Fruit fly (Drosophila melanogaster): Measurements from ENCODE around the gene CG6503.
A peak's percentile ranks its signal among the peaks of the same experiment; 100 is the strongest.

Gene CG6503

DNA sequence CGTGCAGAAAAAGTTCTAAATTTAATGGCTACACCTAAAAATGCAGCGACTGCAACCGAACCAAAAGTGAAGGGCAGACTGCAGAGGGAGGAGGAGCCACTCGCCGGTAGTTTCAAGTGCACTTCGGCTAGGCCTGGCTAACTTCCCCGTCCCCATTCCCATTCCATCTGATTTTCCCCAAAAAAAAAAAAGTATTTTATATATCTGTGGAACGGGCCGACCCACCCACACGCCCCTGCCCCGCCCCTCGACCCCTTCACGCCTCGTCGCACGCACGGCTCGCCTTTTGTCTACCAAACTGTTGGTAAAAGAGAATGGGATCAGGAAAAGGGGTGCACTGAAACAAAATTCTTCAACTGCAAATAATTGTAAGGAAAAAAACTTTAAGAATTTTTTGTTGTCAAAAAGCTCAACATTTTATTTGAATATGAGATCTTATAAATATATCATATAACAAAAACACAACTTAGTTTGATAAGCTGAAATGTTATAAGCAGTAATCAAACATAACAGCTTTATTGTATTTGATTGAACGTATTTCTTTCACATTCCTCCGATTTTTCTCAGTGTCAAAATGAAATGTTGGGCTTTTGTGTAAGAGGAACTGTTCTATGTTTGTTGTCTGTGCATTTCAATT, 19.1 kb upstream of the CG6503 start (continued):
- TF ChIP-seq fru (optimal IDR thresholded peaks at IDR 0.05), result no peak
- 0 out of 2 replicates have a peak, but pooled peaks have one; percentile 26 for TF ChIP-seq onecut (GFP tag; IDR thresholded peaks at IDR 0.05)
- no peak for TF ChIP-seq ham (GFP tag; IDR thresholded peaks at IDR 0.05)
- no peak for TF ChIP-seq Mad (GFP tag; optimal IDR thresholded peaks at IDR 0.05)
- no peak for TF ChIP-seq yki (optimal IDR thresholded peaks at IDR 0.05)
- TF ChIP-seq YL-1 (GFP tag; optimal IDR thresholded peaks at IDR 0.05), result no peak
- peak; percentile 56 for TF ChIP-seq Abd-B (GFP tag; optimal IDR thresholded peaks at IDR 0.05)
- TF ChIP-seq usp (GFP tag; optimal IDR thresholded peaks at IDR 0.05), result no peak
- peak; percentile 24 for TF ChIP-seq kah (GFP tag; optimal IDR thresholded peaks at IDR 0.05)
- peak; percentile 40 for TF ChIP-seq CG8359 (GFP tag; optimal IDR thresholded peaks at IDR 0.05; ENCODE audit: borderline replicate concordance)
- TF ChIP-seq CG4820 (GFP tag; optimal IDR thresholded peaks at IDR 0.05), result no peak
- no peak for TF ChIP-seq odd (GFP tag; optimal IDR thresholded peaks at IDR 0.05)
- TF ChIP-seq HLHmδ (GFP tag; optimal IDR thresholded peaks at IDR 0.05), result no peak
- no peak for TF ChIP-seq cg (GFP tag; optimal IDR thresholded peaks at IDR 0.05)
- no peak for TF ChIP-seq btn (GFP tag; optimal IDR thresholded peaks at IDR 0.05)
- peak; percentile 67 for TF ChIP-seq CG10267 (tag; optimal IDR thresholded peaks at IDR 0.05)
- peak; percentile 40 for TF ChIP-seq CG18764 (GFP tag; optimal IDR thresholded peaks at IDR 0.05)
- no peak for TF ChIP-seq stwl (tag; optimal IDR thresholded peaks at IDR 0.05)
- peak; percentile 59 for TF ChIP-seq bcd (GFP tag; optimal IDR thresholded peaks at IDR 0.05)
- TF ChIP-seq BEAF-32 (GFP tag; optimal IDR thresholded peaks at IDR 0.05), result no peak
- TF ChIP-seq CG8478 (optimal IDR thresholded peaks at IDR 0.05), result no peak
- TF ChIP-seq HmgD (GFP tag; optimal IDR thresholded peaks at IDR 0.05), result no peak
- TF ChIP-seq sim (GFP tag; IDR thresholded peaks at IDR 0.05), result 0 out of 2 replicates have a peak, but pooled peaks have one; percentile 27
- TF ChIP-seq HLH54F (GFP tag; optimal IDR thresholded peaks at IDR 0.05), result no peak
- peak; percentile 18 for TF ChIP-seq CG15269 (tag; optimal IDR thresholded peaks at IDR 0.05)
- no peak for TF ChIP-seq rib (GFP tag; IDR thresholded peaks at IDR 0.05)
- peak; percentile 0 for TF ChIP-seq CG1602 (GFP tag; optimal IDR thresholded peaks at IDR 0.05)
- TF ChIP-seq CG31441 (GFP tag; IDR thresholded peaks at IDR 0.05), result peak; percentile 87
- TF ChIP-seq zf30C (GFP tag; optimal IDR thresholded peaks at IDR 0.05), result no peak
- no peak for TF ChIP-seq fd64A (GFP tag; optimal IDR thresholded peaks at IDR 0.05)
- no peak for TF ChIP-seq CG2116 (GFP tag; optimal IDR thresholded peaks at IDR 0.05)
- no peak for TF ChIP-seq CG31224 (GFP tag; IDR thresholded peaks at IDR 0.05)
- no peak for TF ChIP-seq Kr (GFP tag; optimal IDR thresholded peaks at IDR 0.05)

DNA sequence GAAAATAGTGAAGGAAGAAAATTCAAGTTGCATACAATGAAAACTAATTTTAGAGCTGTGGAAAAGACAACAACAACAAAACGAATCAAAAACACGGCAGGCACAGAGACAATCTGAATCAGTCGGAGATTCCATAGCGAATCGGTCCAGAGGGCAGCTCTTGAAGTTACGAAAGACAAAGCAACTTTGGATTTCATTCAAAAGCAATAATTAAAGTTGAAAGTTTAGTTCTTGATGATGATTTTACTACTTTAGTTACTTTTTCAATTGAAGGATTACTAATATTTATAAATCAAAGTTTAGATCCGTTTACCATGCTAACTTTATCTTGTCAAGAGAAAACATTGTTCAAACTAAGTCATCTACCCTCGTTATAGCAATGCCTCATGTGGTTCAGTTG, 18.4 kb upstream of the CG6503 start:
- TF ChIP-seq NfI (GFP tag; optimal IDR thresholded peaks at IDR 0.05), result no peak
- TF ChIP-seq Ada2b (GFP tag; IDR thresholded peaks at IDR 0.05), result 0 out of 2 replicates have a peak, but pooled peaks have one; percentile 8
- TF ChIP-seq dmrt99B (tag; optimal IDR thresholded peaks at IDR 0.05), result peak; percentile 34
- TF ChIP-seq pnt (GFP tag; optimal IDR thresholded peaks at IDR 0.05), result no peak
- TF ChIP-seq sisA (GFP tag; IDR thresholded peaks at IDR 0.05), result peak; percentile 29; the same call in 1 of the 2 replicates
- no peak for TF ChIP-seq CG11696 (GFP tag; IDR thresholded peaks at IDR 0.05)
- no peak for TF ChIP-seq org-1 (GFP tag; optimal IDR thresholded peaks at IDR 0.05)
- TF ChIP-seq sens (GFP tag), result peak; percentile 79
- peak; percentile 25 for TF ChIP-seq CG13424 (tag; optimal IDR thresholded peaks at IDR 0.05)
- TF ChIP-seq gsb-n (tag; optimal IDR thresholded peaks at IDR 0.05), result peak; percentile 55
- TF ChIP-seq CG17361 (GFP tag; IDR thresholded peaks at IDR 0.05), result no peak
- no peak for TF ChIP-seq Side (GFP tag; optimal IDR thresholded peaks at IDR 0.05)
- no peak for TF ChIP-seq vfl (GFP tag; optimal IDR thresholded peaks at IDR 0.05)
- TF ChIP-seq Hr3 (GFP tag; optimal IDR thresholded peaks at IDR 0.05), result no peak
- TF ChIP-seq jing (GFP tag; optimal IDR thresholded peaks at IDR 0.05), result no peak
- peak; percentile 11 for TF ChIP-seq CG30403 (GFP tag; optimal IDR thresholded peaks at IDR 0.05)
- TF ChIP-seq her (GFP tag; optimal IDR thresholded peaks at IDR 0.05), result no peak
- TF ChIP-seq CG18599 (GFP tag; optimal IDR thresholded peaks at IDR 0.05), result no peak
- TF ChIP-seq bigmax (GFP tag; optimal IDR thresholded peaks at IDR 0.05), result no peak
- TF ChIP-seq CoRest (tag; optimal IDR thresholded peaks at IDR 0.05), result peak; percentile 27
- no peak for TF ChIP-seq en (GFP tag; optimal IDR thresholded peaks at IDR 0.05)
